Worm (Caenorhabditis elegans): ENCODE results near the gene crn-3.

DNA sequence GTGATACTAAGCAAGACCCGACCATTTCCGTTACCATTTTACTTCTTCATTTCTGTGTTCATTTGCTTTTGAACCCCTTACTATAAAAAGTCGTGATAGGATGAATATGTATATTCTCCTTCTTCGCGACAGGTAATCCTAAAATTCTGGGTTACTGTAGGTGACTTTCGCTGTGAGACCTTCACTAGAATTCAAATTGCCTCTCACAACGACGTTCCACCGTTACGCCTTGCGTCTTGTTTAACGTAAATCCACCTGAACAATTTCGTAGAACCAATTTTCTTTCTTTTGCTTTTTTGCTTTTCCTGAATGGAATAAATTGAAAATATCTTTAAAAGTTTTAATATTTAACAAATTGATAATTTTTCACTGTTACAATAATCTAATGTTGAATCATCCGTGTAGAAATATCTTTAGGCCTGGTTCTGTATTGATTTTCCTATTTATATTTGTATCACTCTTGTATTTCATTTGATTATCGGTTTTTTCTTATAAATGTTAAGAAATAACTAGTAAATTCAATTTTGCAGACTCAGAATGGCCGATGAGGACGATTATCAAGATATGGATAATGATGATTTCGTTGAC is 8.9 kb upstream of the crn-3 start, which contains the start of gene rpb-6:
- TF ChIP-seq nhr-11 (tag; optimal IDR thresholded peaks at IDR 0.05) (no peak), dmd-8 (GFP tag; IDR thresholded peaks at IDR 0.05) (no peak), daf-19 (GFP tag; conservative IDR thresholded peaks at IDR 0.05) (no peak), zag-1 (tag; optimal IDR thresholded peaks at IDR 0.05) (no peak), ceh-62 (tag; optimal IDR thresholded peaks at IDR 0.05) (no peak), hlh-30 (tag; optimal IDR thresholded peaks at IDR 0.05; ENCODE audit: insufficient read depth) (no peak)

Data from whole organism, L4 larva.